Fruit fly (Drosophila melanogaster) whole organism, embryonic: ENCODE measurements around the gene CG8149.

Experiments
- C15 ChIP-seq: fragments of 200-800 bp; sonication (Bioruptor generic); IDR thresholded peaks from 3 replicates; pipeline ENCODE4 v1.3.6; 2022; ENCODE audit warnings: missing biosample characterization, missing genetic modification characterization
- CG1024 ChIP-seq: fragments of 200-800 bp; sonication (Bioruptor generic); IDR thresholded peaks from 2 replicates; pipeline ENCODE4 v1.3.6; 2022; ENCODE audit warnings: missing biosample characterization, missing genetic modification characterization
- CG10431 ChIP-seq: fragments of 200-800 bp; sonication (Bioruptor generic); optimal IDR thresholded peaks from 3 replicates; lab custom pipeline; 2018; ENCODE audit warnings: missing biosample characterization, mild to moderate bottlenecking, missing genetic modification characterization
- CG10565 ChIP-seq: fragments of 200-800 bp; sonication (Bioruptor generic); optimal IDR thresholded peaks from 3 replicates; lab custom pipeline; 2016; ENCODE audit warnings: missing biosample characterization, mild to moderate bottlenecking, missing genetic modification characterization
- CG10959 ChIP-seq: fragments of 200-800 bp; sonication (Bioruptor generic); IDR thresholded peaks from 2 replicates; pipeline ENCODE4 v1.3.6; 2022; ENCODE audit warnings: missing biosample characterization, missing genetic modification characterization
- CG12942 ChIP-seq: fragments of 200-800 bp; sonication (Bioruptor generic); optimal IDR thresholded peaks from 3 replicates; lab custom pipeline; 2016; ENCODE audit warnings: missing biosample characterization, missing genetic modification characterization
- CG14667 ChIP-seq: fragments of 200-800 bp; sonication (Bioruptor generic); IDR thresholded peaks from 2 replicates; pipeline ENCODE4 v1.3.6; 2022; ENCODE audit warnings: missing biosample characterization, missing genetic modification characterization
- CG14860 ChIP-seq: fragments of 200-800 bp; sonication (Bioruptor generic); IDR thresholded peaks from 3 replicates; pipeline ENCODE4 v1.3.6; 2022; ENCODE audit warnings: missing biosample characterization, missing genetic modification characterization; ENCODE audit not compliant: partially characterized antibody
- CG17328 ChIP-seq: fragments of 200-800 bp; sonication (Bioruptor generic); IDR thresholded peaks from 2 replicates; pipeline ENCODE4 v1.3.6; 2022; ENCODE audit warnings: missing biosample characterization, missing genetic modification characterization
- CG17802 ChIP-seq: fragments of 200-800 bp; sonication (Bioruptor generic); optimal IDR thresholded peaks from 2 replicates; lab custom pipeline; 2018; ENCODE audit warnings: missing biosample characterization, mild to moderate bottlenecking, missing genetic modification characterization, moderate library complexity
- CG17829 ChIP-seq: fragments of 200-800 bp; optimal IDR thresholded peaks from 2 replicates; lab custom pipeline; 2019; ENCODE audit warnings: missing biosample characterization, mild to moderate bottlenecking, missing genetic modification characterization, moderate library complexity
- CG18599 ChIP-seq: fragments of 200-800 bp; sonication (Bioruptor generic); optimal IDR thresholded peaks from 3 replicates; lab custom pipeline; 2017; ENCODE audit warnings: missing biosample characterization, missing genetic modification characterization, mild to moderate bottlenecking, moderate library complexity, missing genetic modification reagents
- CG2129 ChIP-seq: fragments of 200-800 bp; sonication (Bioruptor generic); IDR thresholded peaks from 2 replicates; pipeline ENCODE4 v1.3.6; 2022; ENCODE audit warnings: missing biosample characterization, missing genetic modification characterization; ENCODE audit not compliant: partially characterized antibody
- CG3847 ChIP-seq: fragments of 200-800 bp; sonication (Bioruptor generic); IDR thresholded peaks from 2 replicates; pipeline ENCODE4 v1.3.6; 2022; ENCODE audit warnings: missing biosample characterization, missing genetic modification characterization
- CG3995 ChIP-seq: fragments of 200-800 bp; sonication (Bioruptor generic); optimal IDR thresholded peaks from 3 replicates; lab custom pipeline; 2016; ENCODE audit warnings: missing biosample characterization, missing genetic modification characterization
- CG6254 ChIP-seq: fragments of 200-800 bp; sonication (Bioruptor generic); optimal IDR thresholded peaks from 3 replicates; lab custom pipeline; 2017; ENCODE audit warnings: mild to moderate bottlenecking, missing biosample characterization, missing genetic modification reagents, missing genetic modification characterization
- CG7271 ChIP-seq: fragments of 200-800 bp; sonication (Bioruptor generic); optimal IDR thresholded peaks from 2 replicates; lab custom pipeline; 2018; ENCODE audit warnings: missing biosample characterization, mild to moderate bottlenecking, missing genetic modification characterization, moderate library complexity
- CG7928 ChIP-seq: fragments of 200-800 bp; sonication (Bioruptor generic); optimal IDR thresholded peaks from 2 replicates; lab custom pipeline; 2017; ENCODE audit warnings: missing biosample characterization, mild to moderate bottlenecking, missing genetic modification characterization
- CG7987 ChIP-seq: fragments of 200-800 bp; sonication (Bioruptor generic); optimal IDR thresholded peaks from 2 replicates; lab custom pipeline; 2018; ENCODE audit warnings: missing biosample characterization, mild to moderate bottlenecking, missing genetic modification characterization, moderate library complexity
- CG9215 ChIP-seq: fragments of 200-800 bp; sonication (Bioruptor generic); IDR thresholded peaks from 2 replicates; pipeline ENCODE4 v1.3.6; 2022; ENCODE audit warnings: missing biosample characterization, missing genetic modification characterization
- CG9437 ChIP-seq: fragments of 200-800 bp; sonication (Bioruptor generic); optimal IDR thresholded peaks from 2 replicates; lab custom pipeline; 2018; ENCODE audit warnings: missing biosample characterization, mild to moderate bottlenecking, missing genetic modification characterization
- D ChIP-seq, 2 experiments: fragments of 200-800 bp in 1 of 2; fragments of >200 bp in 1 of 2; sonication (Bioruptor generic) in 1 of 2; optimal IDR thresholded peaks; 2 replicates in 1 of 2; 3 replicates in 1 of 2; lab custom pipeline; 2017; ENCODE audit warnings: mild to moderate bottlenecking in 1 of 2, missing biosample characterization in 1 of 2, missing genetic modification characterization in 1 of 2, missing genetic modification reagents in 1 of 2
- Deaf1 ChIP-seq: fragments of 200-800 bp; optimal IDR thresholded peaks from 3 replicates; lab custom pipeline; 2019; ENCODE audit warnings: missing biosample characterization, mild to moderate bottlenecking, missing genetic modification characterization, moderate library complexity
- Dfd ChIP-seq, 2 experiments: fragments of >200 bp; optimal IDR thresholded peaks; 2 replicates each; lab custom pipeline; 2017; ENCODE audit warnings: missing biosample characterization in 2 of 2, missing genetic modification characterization in 2 of 2
- Ets97D ChIP-seq: fragments of 200-800 bp; sonication (Bioruptor generic); optimal IDR thresholded peaks from 3 replicates; lab custom pipeline; 2016; ENCODE audit warnings: missing biosample characterization, missing genetic modification characterization
- GATAe ChIP-seq: fragments of 200-800 bp; sonication (Bioruptor generic); conservative IDR thresholded peaks from 2 replicates; pipeline ENCODE4 v1.3.6; 2022; ENCODE audit warnings: missing biosample characterization, missing genetic modification characterization
- HHEX ChIP-seq: fragments of 200-800 bp; sonication (Bioruptor generic); optimal IDR thresholded peaks from 3 replicates; lab custom pipeline; 2017; ENCODE audit warnings: missing biosample characterization, mild to moderate bottlenecking, missing genetic modification characterization, missing genetic modification reagents
- Hr51 ChIP-seq, 2 experiments: fragments of 200-800 bp; sonication (Bioruptor generic); optimal IDR thresholded peaks; 2 replicates in 1 of 2; 3 replicates in 1 of 2; lab custom pipeline; 2016 to 2018; ENCODE audit warnings: missing biosample characterization in 2 of 2, missing genetic modification characterization in 2 of 2, mild to moderate bottlenecking in 1 of 2, moderate library complexity in 1 of 2
- Lim3 ChIP-seq: fragments of 200-800 bp; sonication (Bioruptor generic); IDR thresholded peaks from 2 replicates; pipeline ENCODE4 v1.3.6; 2022; ENCODE audit warnings: missing biosample characterization, missing genetic modification characterization
- Lpt ChIP-seq: fragments of >200 bp; optimal IDR thresholded peaks from 2 replicates; lab custom pipeline; 2018; ENCODE audit warnings: missing biosample characterization, missing genetic modification characterization
- MESR4 ChIP-seq: fragments of 200-800 bp; sonication (Bioruptor generic); optimal IDR thresholded peaks from 2 replicates; lab custom pipeline; 2018; ENCODE audit warnings: missing biosample characterization, mild to moderate bottlenecking, missing genetic modification characterization, moderate library complexity
- Med ChIP-seq: fragments of 200-800 bp; sonication (Bioruptor generic); peaks from one replicate; lab custom pipeline; 2016; ENCODE audit warnings: missing biosample characterization, missing genetic modification characterization, mild to moderate bottlenecking, inconsistent platforms, moderate library complexity
- Nf-YA ChIP-seq: fragments of 200-800 bp; sonication (Bioruptor generic); IDR thresholded peaks from 2 replicates; pipeline ENCODE4 v1.3.6; 2022; ENCODE audit warnings: missing biosample characterization, missing genetic modification characterization
- Xrp1 ChIP-seq: fragments of 200-800 bp; sonication (Bioruptor generic); IDR thresholded peaks from 2 replicates; pipeline ENCODE4 v1.3.6; 2022; ENCODE audit warnings: missing biosample characterization, missing genetic modification characterization
- ato ChIP-seq: fragments of 200-800 bp; sonication (Bioruptor generic); IDR thresholded peaks from 2 replicates; pipeline ENCODE4 v1.3.6; 2022; ENCODE audit warnings: missing biosample characterization, missing genetic modification characterization; ENCODE audit not compliant: partially characterized antibody
- btn ChIP-seq: fragments of 200-800 bp; sonication (Bioruptor generic); optimal IDR thresholded peaks from 2 replicates; lab custom pipeline; 2016; ENCODE audit warnings: missing biosample characterization, missing genetic modification characterization
- croc ChIP-seq: fragments of 200-800 bp; sonication (Bioruptor generic); conservative IDR thresholded peaks from 3 replicates; pipeline ENCODE4 v1.3.6; 2022; ENCODE audit warnings: missing biosample characterization, missing genetic modification characterization
- dm ChIP-seq: fragments of 200-800 bp; sonication (Bioruptor generic); optimal IDR thresholded peaks from 3 replicates; lab custom pipeline; 2016; ENCODE audit warnings: missing biosample characterization, missing genetic modification characterization
- fd3F ChIP-seq: fragments of 200-800 bp; sonication (Bioruptor generic); optimal IDR thresholded peaks from 2 replicates; lab custom pipeline; 2018; ENCODE audit warnings: missing biosample characterization, mild to moderate bottlenecking, missing genetic modification characterization, moderate library complexity
- klu ChIP-seq: fragments of 200-800 bp; sonication (Bioruptor generic); IDR thresholded peaks from 2 replicates; pipeline ENCODE4 v1.3.6; 2022; ENCODE audit warnings: missing biosample characterization, missing genetic modification characterization
- lbe ChIP-seq: fragments of 200-800 bp; sonication (Bioruptor generic); optimal IDR thresholded peaks from 2 replicates; lab custom pipeline; 2016; ENCODE audit warnings: missing biosample characterization, mild to moderate bottlenecking, missing genetic modification characterization
- lola ChIP-seq, 3 experiments: fragments of >200 bp in 2 of 3; fragments of 200-800 bp in 1 of 3; sonication (Bioruptor generic) in 1 of 3; optimal IDR thresholded peaks; 2 replicates each; lab custom pipeline; 2017 to 2019; ENCODE audit warnings: missing biosample characterization in 3 of 3, missing genetic modification characterization in 3 of 3, mild to moderate bottlenecking in 1 of 3, moderate library complexity in 1 of 3
- sens-2 ChIP-seq: fragments of 200-800 bp; sonication (Bioruptor generic); IDR thresholded peaks from 2 replicates; pipeline ENCODE4 v1.3.6; 2022; ENCODE audit warnings: missing biosample characterization, missing genetic modification characterization
- shn ChIP-seq: fragments of 200-800 bp; sonication (Bioruptor generic); optimal IDR thresholded peaks from 3 replicates; lab custom pipeline; 2016; ENCODE audit warnings: missing biosample characterization, missing genetic modification characterization
- ssp ChIP-seq: fragments of 200-800 bp; sonication (Bioruptor generic); IDR thresholded peaks from 2 replicates; pipeline ENCODE4 v1.3.6; 2022; ENCODE audit warnings: missing biosample characterization, missing genetic modification characterization
- stwl ChIP-seq: fragments of 200-800 bp; sonication (Bioruptor generic); optimal IDR thresholded peaks from 3 replicates; lab custom pipeline; 2018; ENCODE audit warnings: missing biosample characterization, mild to moderate bottlenecking, missing genetic modification characterization, moderate library complexity
- trem ChIP-seq: fragments of 200-800 bp; optimal IDR thresholded peaks from 3 replicates; lab custom pipeline; 2019; ENCODE audit warnings: missing biosample characterization, mild to moderate bottlenecking, missing genetic modification characterization, moderate library complexity
- ttk ChIP-seq: fragments of 200-800 bp; sonication (Bioruptor generic); IDR thresholded peaks from 2 replicates; pipeline ENCODE4 v2.1.2; 2022; ENCODE audit warnings: missing biosample characterization, missing genetic modification characterization
- wek ChIP-seq: fragments of 200-800 bp; sonication (Bioruptor generic); optimal IDR thresholded peaks from 3 replicates; lab custom pipeline; 2018; ENCODE audit warnings: missing biosample characterization, mild to moderate bottlenecking, missing genetic modification characterization, moderate library complexity

CG8149 gene

dm6 chr3R:9543495-9544180, 39.2 kb downstream of the CG8149 start (continued):
- TF ChIP-seq Lpt (no peak), CG12942 (no peak), Lim3 (no peak), C15 (GFP tag; lab: Robert Waterston, UW) (no peak), CG14860 (GFP tag; lab: Robert Waterston, UW) (no peak), CG3995 (GFP tag; lab: Kevin White, UChicago) (no peak), Nf-YA (no peak), Deaf1 (no peak), CG3847 (GFP tag; lab: Robert Waterston, UW) (no peak), CG9437 (GFP tag; lab: Kevin White, UChicago) (peak; percentile 99), CG17829 (tag; lab: Kevin White, UChicago) (no peak), CG14667 (GFP tag; lab: Robert Waterston, UW) (no peak), CG9215 (GFP tag; lab: Robert Waterston, UW) (no peak), trem (peak; percentile 3), fd3F (GFP tag; lab: Kevin White, UChicago) (no peak), lola (GFP tag; optimal IDR thresholded peaks at IDR 0.05; lab: Kevin White, UChicago) (peak in 1 of 3 experiments; percentile 78), wek (GFP tag; lab: Kevin White, UChicago) (no peak), stwl (peak; percentile 54), GATAe (GFP tag; lab: Robert Waterston, UW) (no peak), CG7271 (tag; lab: Kevin White, UChicago) (no peak), Hr51 (GFP tag; optimal IDR thresholded peaks at IDR 0.05; lab: Kevin White, UChicago) (no peak), CG10959 (no peak), Dfd (GFP tag; optimal IDR thresholded peaks at IDR 0.05; lab: Kevin White, UChicago) (peak in 1 of 2 experiments; percentile 9), Xrp1 (GFP tag; lab: Robert Waterston, UW) (no peak), btn (no peak), CG17328 (GFP tag; lab: Robert Waterston, UW) (no peak), CG2129 (GFP tag; lab: Robert Waterston, UW) (no peak), HHEX (GFP tag; lab: Kevin White, UChicago) (peak; percentile 11), CG10565 (GFP tag; lab: Kevin White, UChicago) (no peak), lbe (no peak), MESR4 (GFP tag; lab: Kevin White, UChicago) (no peak), ato (GFP tag; lab: Robert Waterston, UW) (no peak), CG7928 (GFP tag; lab: Kevin White, UChicago) (no peak), CG6254 (GFP tag; lab: Kevin White, UChicago) (no peak), klu (GFP tag; lab: Robert Waterston, UW) (no peak), ttk (no peak), CG10431 (GFP tag; lab: Kevin White, UChicago) (no peak), sens-2 (GFP tag; lab: Robert Waterston, UW) (no peak), CG7987 (GFP tag; lab: Kevin White, UChicago) (no peak), dm (GFP tag; lab: Kevin White, UChicago) (no peak), D (optimal IDR thresholded peaks at IDR 0.05; lab: Kevin White, UChicago) (no peak), D (GFP tag; optimal IDR thresholded peaks at IDR 0.05; lab: Kevin White, UChicago) (no peak), Med (peak; percentile 61), croc (GFP tag; lab: Robert Waterston, UW) (no peak), Ets97D (peak; percentile 67), shn (GFP tag; lab: Kevin White, UChicago) (no peak), CG1024 (GFP tag; lab: Robert Waterston, UW) (no peak), ssp (GFP tag; lab: Robert Waterston, UW) (peak; percentile 80), CG18599 (GFP tag; lab: Kevin White, UChicago) (no peak), CG17802 (tag; lab: Kevin White, UChicago) (peak; percentile 35)
